Fruit fly (Drosophila melanogaster): ENCODE measurements around the gene CG10232.

DNA sequence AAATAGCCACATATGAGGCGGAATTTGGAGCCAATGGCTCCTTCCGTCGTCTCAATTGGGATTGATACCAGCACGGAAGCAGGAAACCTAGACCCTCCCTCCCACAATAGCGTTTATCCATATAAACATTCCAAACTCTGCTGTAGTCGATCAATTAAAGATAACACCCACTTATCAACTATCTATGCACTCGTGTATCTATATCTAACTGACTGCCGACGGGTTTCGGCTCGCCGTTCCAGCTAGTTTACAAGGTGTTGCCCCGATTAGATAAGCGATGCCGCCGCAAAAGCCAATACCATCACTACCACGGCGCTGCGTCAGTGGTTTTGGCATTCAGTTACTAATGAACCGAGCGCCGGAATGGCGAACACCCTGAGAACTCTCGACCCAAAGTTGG is 10.2 kb downstream of the CG10232 start, which contains the start of gene CG10300:
- TF ChIP-seq psq (optimal IDR thresholded peaks at IDR 0.05) (no peak), Dll (optimal IDR thresholded peaks at IDR 0.05) (no peak)

All from whole organism.